Worm (Caenorhabditis elegans): ENCODE data around the gene C25E10.17.

DNA sequence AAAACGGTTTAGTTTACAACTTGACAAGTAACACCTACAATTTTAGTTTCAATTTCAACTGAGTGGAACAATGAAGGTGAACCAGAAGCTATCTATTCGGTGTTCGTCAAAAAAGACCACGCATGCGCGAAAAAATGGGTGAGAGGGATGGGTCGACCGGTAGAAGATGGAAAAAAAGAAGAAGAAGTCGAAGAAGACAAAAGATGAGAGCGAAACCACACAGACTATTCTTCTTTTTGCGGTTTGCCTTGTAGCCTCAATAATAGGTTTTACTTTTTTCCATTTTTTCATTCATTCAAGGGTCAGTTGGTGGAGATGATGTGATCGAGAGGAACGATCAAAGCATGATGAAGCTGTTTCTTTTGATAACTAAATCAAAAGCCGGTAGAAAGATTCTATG lies 34.9 kb upstream of the C25E10.17 start:
- no peak for TF ChIP-seq ceh-82 (tag; optimal IDR thresholded peaks at IDR 0.05)
- TF ChIP-seq jun-1 (tag; optimal IDR thresholded peaks at IDR 0.05), result no peak
- TF ChIP-seq zip-4 (GFP tag; optimal IDR thresholded peaks at IDR 0.05), result no peak
- TF ChIP-seq lin-15B (tag; optimal IDR thresholded peaks at IDR 0.05), result no peak
- no peak for TF ChIP-seq unc-86 (tag; optimal IDR thresholded peaks at IDR 0.05)
- TF ChIP-seq sptf-1 (tag; optimal IDR thresholded peaks at IDR 0.05), result no peak
- no peak for TF ChIP-seq nhr-237 (tag; optimal IDR thresholded peaks at IDR 0.05)
- no peak for TF ChIP-seq pqm-1 (tag; optimal IDR thresholded peaks at IDR 0.05)
- TF ChIP-seq mef-2 (tag; optimal IDR thresholded peaks at IDR 0.05), result no peak
- no peak for TF ChIP-seq elt-2 (tag; optimal IDR thresholded peaks at IDR 0.05)
- no peak for TF ChIP-seq ama-1 (optimal IDR thresholded peaks at IDR 0.05)
- TF ChIP-seq nhr-12 (tag; optimal IDR thresholded peaks at IDR 0.05), result no peak
- TF ChIP-seq mdl-1 (tag; optimal IDR thresholded peaks at IDR 0.05), result no peak
- no peak for TF ChIP-seq mep-1 (tag; optimal IDR thresholded peaks at IDR 0.05)
